Worm (Caenorhabditis elegans): ENCODE results near the gene C04C3.4.
"Not testable (repeated sequence)": the region's sequence is repeated elsewhere in the genome, so short reads cannot be mapped to it uniquely, and the experiment has no call there.

C04C3.4 gene

ce11 chrIV:3394066-3394465 lies at the start of gene C04C3.4:
TSS of gene C04C3.4 (plus strand) at chrIV:3394366.
- TF ChIP-seq nhr-23 (tag; optimal IDR thresholded peaks at IDR 0.05); lsy-2 (tag; optimal IDR thresholded peaks at IDR 0.05); ama-1 (optimal IDR thresholded peaks at IDR 0.05): not testable (repeated sequence)

- no peak for TF ChIP-seq ama-1 (optimal IDR thresholded peaks at IDR 0.05)
- no peak for TF ChIP-seq sma-9 (GFP tag; optimal IDR thresholded peaks at IDR 0.05)
- no peak for TF ChIP-seq sma-9 (tag; optimal IDR thresholded peaks at IDR 0.05)
These were observed 48.7 kb upstream of the C04C3.4 start for ce11 chrIV:3345484-3345883.

DNA sequence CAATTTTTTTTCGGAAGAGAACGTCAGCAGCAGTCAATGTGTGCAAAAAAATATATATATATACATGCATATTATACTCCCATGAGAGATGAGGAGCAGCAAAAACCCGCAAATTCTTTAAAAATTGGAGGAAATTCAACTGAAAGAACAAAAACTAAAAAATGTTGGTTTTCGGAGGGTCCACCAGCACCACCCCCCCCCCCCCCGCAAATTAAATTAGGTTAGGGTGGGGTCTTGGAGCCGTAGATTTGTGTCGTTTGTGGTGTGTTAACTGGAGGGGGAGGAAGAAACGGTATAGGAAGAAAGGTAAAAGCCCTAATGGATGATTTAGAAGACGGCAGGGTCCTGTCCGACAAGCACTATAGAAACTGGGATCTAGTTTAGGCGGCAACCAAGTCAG lies 45.8 kb upstream of the C04C3.4 start:
- TF ChIP-seq ztf-11 (tag; optimal IDR thresholded peaks at IDR 0.05), result no peak
- no peak for TF ChIP-seq ztf-1 (GFP tag; conservative IDR thresholded peaks at IDR 0.05)

- TF ChIP-seq lin-39 (tag; optimal IDR thresholded peaks at IDR 0.05), result no peak
- TF ChIP-seq elt-1 (tag; optimal IDR thresholded peaks at IDR 0.05), result no peak
- no peak for TF ChIP-seq egl-27 (tag; optimal IDR thresholded peaks at IDR 0.05)
- peak; percentile 11 for TF ChIP-seq C34F6.9 (tag; optimal IDR thresholded peaks at IDR 0.05)
- peak; percentile 8 for TF ChIP-seq sem-4 (tag; optimal IDR thresholded peaks at IDR 0.05)
- no peak for TF ChIP-seq ceh-82 (tag; optimal IDR thresholded peaks at IDR 0.05)
- TF ChIP-seq dmd-4 (tag; optimal IDR thresholded peaks at IDR 0.05), result no peak
- TF ChIP-seq nhr-12 (tag; optimal IDR thresholded peaks at IDR 0.05), result no peak
- TF ChIP-seq sma-3 (GFP tag; optimal IDR thresholded peaks at IDR 0.05), result no peak
- TF ChIP-seq lsy-2 (tag; optimal IDR thresholded peaks at IDR 0.05), result peak in 1 of 2 experiments; percentile 40
- no peak for TF ChIP-seq ZK546.5 (tag; optimal IDR thresholded peaks at IDR 0.05)
- TF ChIP-seq alr-1 (tag; optimal IDR thresholded peaks at IDR 0.05), result no peak
- no peak for TF ChIP-seq sma-9 (GFP tag; optimal IDR thresholded peaks at IDR 0.05)
- no peak for TF ChIP-seq sma-9 (tag; optimal IDR thresholded peaks at IDR 0.05)
- TF ChIP-seq nhr-77 (tag; optimal IDR thresholded peaks at IDR 0.05), result no peak
- TF ChIP-seq skn-1 (tag; optimal IDR thresholded peaks at IDR 0.05), result no peak
- TF ChIP-seq crh-2 (tag; optimal IDR thresholded peaks at IDR 0.05), result no peak
- no peak for TF ChIP-seq peb-1 (tag; optimal IDR thresholded peaks at IDR 0.05)
- no peak for TF ChIP-seq unc-39 (tag; optimal IDR thresholded peaks at IDR 0.05)
- TF ChIP-seq unc-55 (GFP tag; optimal IDR thresholded peaks at IDR 0.05), result peak; percentile 51
These were observed 44.1 kb upstream of the C04C3.4 start, which contains the start of gene elks-1 for ce11 chrIV:3349977-3350580. TSS of gene elks-1 (minus strand) at chrIV:3350027.

ce11 chrIV:3352019-3352418 lies 42.1 kb upstream of the C04C3.4 start:
- TF ChIP-seq sem-4 (tag; optimal IDR thresholded peaks at IDR 0.05) (no peak), blmp-1 (tag; optimal IDR thresholded peaks at IDR 0.05; ENCODE audit: insufficient read depth) (peak; percentile 58)

DNA sequence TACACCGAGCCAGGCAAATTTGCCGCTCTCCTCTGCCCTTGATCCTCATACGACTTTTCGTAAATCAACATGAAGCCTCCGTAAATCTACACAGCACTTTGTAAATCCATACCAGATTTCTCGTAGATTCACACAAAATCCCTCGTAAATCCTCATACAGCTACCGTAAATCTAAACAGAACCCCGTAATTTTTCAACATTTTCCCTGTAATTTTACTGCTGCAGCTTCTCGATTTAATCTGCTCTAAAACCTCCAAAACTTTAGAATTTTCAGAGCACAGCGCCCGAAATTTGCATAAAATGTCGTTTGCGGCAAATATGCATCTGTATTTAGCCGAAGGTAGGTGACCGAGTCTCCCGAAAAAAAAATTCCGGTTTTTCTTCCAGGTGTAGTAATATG lies 39.4 kb upstream of the C04C3.4 start, which contains the start of gene F42A6.1:
Gene F42A6.1 (plus strand): TSS at position 301 of the 400 bp plus-strand sequence.
- TF ChIP-seq aly-2 (tag; optimal IDR thresholded peaks at IDR 0.05) (no peak), nhr-129 (tag; optimal IDR thresholded peaks at IDR 0.05) (no peak), lin-13 (GFP tag; optimal IDR thresholded peaks at IDR 0.05) (no peak), snpc-4 (tag; optimal IDR thresholded peaks at IDR 0.05) (no peak), crh-2 (tag; optimal IDR thresholded peaks at IDR 0.05) (no peak), unc-39 (tag; optimal IDR thresholded peaks at IDR 0.05) (no peak), gmeb-1 (tag; optimal IDR thresholded peaks at IDR 0.05) (no peak), zag-1 (tag; optimal IDR thresholded peaks at IDR 0.05) (no peak), ceh-82 (tag; optimal IDR thresholded peaks at IDR 0.05) (no peak), elt-1 (tag; optimal IDR thresholded peaks at IDR 0.05) (no peak), nhr-6 (tag; optimal IDR thresholded peaks at IDR 0.05) (no peak), blmp-1 (tag; optimal IDR thresholded peaks at IDR 0.05; ENCODE audit: insufficient read depth) (no peak), nhr-25 (tag; optimal IDR thresholded peaks at IDR 0.05) (no peak), nhr-237 (tag; optimal IDR thresholded peaks at IDR 0.05) (no peak), dmd-4 (tag; optimal IDR thresholded peaks at IDR 0.05) (no peak), peb-1 (tag; optimal IDR thresholded peaks at IDR 0.05) (no peak), sma-3 (GFP tag; optimal IDR thresholded peaks at IDR 0.05) (no peak), skn-1 (tag; optimal IDR thresholded peaks at IDR 0.05) (no peak), mdl-1 (tag; optimal IDR thresholded peaks at IDR 0.05) (no peak), ZK546.5 (tag; optimal IDR thresholded peaks at IDR 0.05) (no peak)

Data from whole organism, L2 larva.